Worm (Caenorhabditis elegans) whole organism, L3 larva: ENCODE results near the gene str-198.
A peak's percentile ranks its signal among the peaks of the same experiment; 100 is the strongest.

Experiments
- ZK546.5 ChIP-seq: sonication (generic microtip); optimal IDR thresholded peaks from 2 replicates; lab custom pipeline; 2017; ENCODE audit warnings: missing biosample characterization, missing genetic modification characterization
- aly-2 ChIP-seq: fragments of 150-350 bp; optimal IDR thresholded peaks from 2 replicates; lab custom pipeline; 2014; ENCODE audit warnings: missing biosample characterization, missing genetic modification characterization
- ceh-16 ChIP-seq: sonication (generic microtip); optimal IDR thresholded peaks from 2 replicates; lab custom pipeline; 2017; ENCODE audit warnings: missing biosample characterization, missing genetic modification characterization
- ceh-28 ChIP-seq: fragments of 150-350 bp; optimal IDR thresholded peaks from 2 replicates; lab custom pipeline; 2014; ENCODE audit warnings: missing biosample characterization, missing genetic modification reagents, missing genetic modification characterization
- daf-12 ChIP-seq: fragments of 150-350 bp; optimal IDR thresholded peaks from 2 replicates; lab custom pipeline; 2014; ENCODE audit warnings: missing biosample characterization, missing genetic modification reagents, missing genetic modification characterization
- egl-27 ChIP-seq: sonication (generic microtip); optimal IDR thresholded peaks from 4 replicates; lab custom pipeline; 2017; ENCODE audit warnings: missing biosample characterization, missing genetic modification reagents, missing genetic modification characterization
- egl-5 ChIP-seq: fragments of 150-350 bp; optimal IDR thresholded peaks from 2 replicates; lab custom pipeline; 2017; ENCODE audit warnings: missing biosample characterization, missing genetic modification reagents, missing genetic modification characterization, inconsistent platforms
- elt-2 ChIP-seq: sonication (generic microtip); optimal IDR thresholded peaks from 2 replicates; lab custom pipeline; 2016; ENCODE audit warnings: missing genetic modification reagents, mild to moderate bottlenecking, missing genetic modification characterization, missing compliant biosample characterization
- elt-3 ChIP-seq, 3 experiments: fragments of 150-350 bp in 1 of 3; sonication (generic microtip) in 2 of 3; optimal IDR thresholded peaks; 2 replicates in 2 of 3; 4 replicates in 1 of 3; lab custom pipeline; 2014 to 2017; ENCODE audit warnings: missing biosample characterization in 3 of 3, missing genetic modification characterization in 3 of 3
- eor-1 ChIP-seq, 2 experiments: fragments of 150-350 bp; optimal IDR thresholded peaks; 2 replicates each; lab custom pipeline; 2014 to 2018; ENCODE audit warnings: missing biosample characterization in 2 of 2, missing genetic modification characterization in 2 of 2
- fkh-2 ChIP-seq: fragments of 150-350 bp; optimal IDR thresholded peaks from 2 replicates; lab custom pipeline; 2014; ENCODE audit warnings: missing biosample characterization, missing genetic modification reagents, missing genetic modification characterization
- jun-1 ChIP-seq: fragments of 150-350 bp; optimal IDR thresholded peaks from 2 replicates; lab custom pipeline; 2014; ENCODE audit warnings: missing biosample characterization, missing genetic modification reagents, missing genetic modification characterization
- lin-39 ChIP-seq: fragments of 150-350 bp; optimal IDR thresholded peaks from 2 replicates; lab custom pipeline; 2018; ENCODE audit warnings: missing biosample characterization, missing genetic modification reagents, missing genetic modification characterization
- lsy-12 ChIP-seq: sonication (generic microtip); optimal IDR thresholded peaks from 2 replicates; lab custom pipeline; 2016; ENCODE audit warnings: mild to moderate bottlenecking, missing genetic modification characterization, missing compliant biosample characterization
- mml-1 ChIP-seq: fragments of 150-350 bp; sonication (generic microtip); optimal IDR thresholded peaks from 3 replicates; lab custom pipeline; 2014; ENCODE audit warnings: missing biosample characterization, missing genetic modification characterization
- nhr-12 ChIP-seq: fragments of 150-350 bp; optimal IDR thresholded peaks from 2 replicates; lab custom pipeline; 2014; ENCODE audit warnings: missing biosample characterization, missing genetic modification characterization
- nhr-23 ChIP-seq: fragments of 150-350 bp; optimal IDR thresholded peaks from 2 replicates; lab custom pipeline; 2014; ENCODE audit warnings: missing biosample characterization, missing genetic modification reagents, missing genetic modification characterization
- nhr-28 ChIP-seq: fragments of 150-350 bp; optimal IDR thresholded peaks from 2 replicates; lab custom pipeline; 2014; ENCODE audit warnings: missing biosample characterization, missing genetic modification characterization
- nhr-43 ChIP-seq: sonication (generic microtip); optimal IDR thresholded peaks from 2 replicates; lab custom pipeline; 2016; ENCODE audit warnings: mild to moderate bottlenecking, missing genetic modification characterization, missing compliant biosample characterization; ENCODE audit not compliant: poor library complexity, severe bottlenecking
- nhr-67 ChIP-seq: fragments of 150-350 bp; optimal IDR thresholded peaks from 2 replicates; lab custom pipeline; 2014; ENCODE audit warnings: missing biosample characterization, missing genetic modification characterization
- nhr-77 ChIP-seq: fragments of 150-350 bp; optimal IDR thresholded peaks from 2 replicates; lab custom pipeline; 2014; ENCODE audit warnings: missing biosample characterization, missing genetic modification characterization
- pha-4 ChIP-seq: fragments of 150-350 bp; optimal IDR thresholded peaks from 2 replicates; lab custom pipeline; 2014; ENCODE audit warnings: missing biosample characterization, missing genetic modification reagents, missing genetic modification characterization
- pqm-1 ChIP-seq: fragments of 150-350 bp; optimal IDR thresholded peaks from 2 replicates; lab custom pipeline; 2017; ENCODE audit warnings: missing biosample characterization, missing genetic modification characterization, inconsistent platforms
- sea-2 ChIP-seq: fragments of 150-350 bp; sonication (generic microtip); optimal IDR thresholded peaks from 4 replicates; lab custom pipeline; 2014; ENCODE audit warnings: missing biosample characterization, missing genetic modification reagents, missing genetic modification characterization
- snpc-4 ChIP-seq: fragments of 150-350 bp; optimal IDR thresholded peaks from 2 replicates; lab custom pipeline; 2014; ENCODE audit warnings: missing biosample characterization, missing genetic modification characterization
- tbx-2 ChIP-seq: sonication (generic microtip); optimal IDR thresholded peaks from 2 replicates; lab custom pipeline; 2016; ENCODE audit warnings: mild to moderate bottlenecking, missing genetic modification characterization, missing compliant biosample characterization
- unc-39 ChIP-seq: sonication (generic microtip); optimal IDR thresholded peaks from 4 replicates; lab custom pipeline; 2017; ENCODE audit warnings: missing biosample characterization, missing genetic modification characterization
- zag-1 ChIP-seq: fragments of 150-350 bp; optimal IDR thresholded peaks from 2 replicates; lab custom pipeline; 2014; ENCODE audit warnings: missing biosample characterization, missing genetic modification characterization
- ztf-11 ChIP-seq: fragments of 150-350 bp; optimal IDR thresholded peaks from 2 replicates; lab custom pipeline; 2014; ENCODE audit warnings: missing biosample characterization, missing genetic modification characterization

The str-198 gene

DNA sequence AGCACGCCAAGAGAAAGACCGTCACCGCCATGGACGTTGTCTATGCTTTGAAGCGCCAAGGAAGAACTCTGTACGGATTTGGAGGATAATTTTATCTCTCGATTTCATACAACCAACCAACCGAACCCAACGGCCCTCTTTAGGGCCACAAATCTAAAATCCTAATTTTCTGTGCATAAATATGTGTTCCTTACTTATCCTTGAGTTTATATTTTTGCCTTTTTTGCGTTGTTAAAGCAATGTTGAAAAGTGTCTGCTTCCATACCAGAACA is 4.9 kb upstream of the str-198 start:
- TF ChIP-seq nhr-28 (tag; lab: Kevin White, UChicago) (no peak), lin-39 (tag; lab: Kevin White, UChicago) (no peak), nhr-23 (tag; lab: Kevin White, UChicago) (no peak), jun-1 (tag; lab: Kevin White, UChicago) (no peak), nhr-12 (tag; lab: Kevin White, UChicago) (no peak)

DNA sequence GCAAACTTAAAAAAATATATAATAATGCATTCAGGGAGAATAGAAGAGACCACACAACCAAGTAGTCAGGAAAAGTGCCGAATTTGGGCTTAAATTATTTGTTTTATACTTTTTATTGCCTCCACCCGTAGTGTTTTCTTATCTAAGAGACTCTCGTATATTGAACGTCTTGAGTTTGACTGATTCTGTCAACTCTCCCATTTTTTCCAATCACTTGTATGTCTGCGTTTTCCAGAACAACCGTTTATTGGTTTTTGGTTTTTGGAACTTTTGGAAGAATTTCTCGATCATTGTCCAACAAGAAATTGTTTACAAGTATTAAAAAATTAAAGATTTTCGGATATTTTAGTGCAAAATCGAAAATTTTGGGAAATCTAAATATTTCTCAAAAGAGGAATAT is 3.9 kb upstream of the str-198 start:
- TF ChIP-seq pqm-1 (tag; lab: Kevin White, UChicago) (peak; percentile 53), pha-4 (tag; lab: Kevin White, UChicago) (peak; percentile 28), egl-27 (tag; lab: Kevin White, UChicago) (no peak), elt-2 (tag; lab: Kevin White, UChicago) (peak; percentile 81), nhr-43 (tag; lab: Kevin White, UChicago) (no peak)

ce11 chrV:16045837-16046236 is 1.8 kb upstream of the str-198 start, which contains the start of gene T10C6.15:
T10C6.15 (minus strand) TSS chrV:16045940.
- TF ChIP-seq nhr-43 (tag; lab: Kevin White, UChicago) (peak; percentile 57), fkh-2 (no peak), pqm-1 (tag; lab: Kevin White, UChicago) (peak; percentile 92), elt-2 (tag; lab: Kevin White, UChicago) (peak; percentile 99), ztf-11 (tag; lab: Kevin White, UChicago) (no peak), jun-1 (tag; lab: Kevin White, UChicago) (peak; percentile 82), pha-4 (tag; lab: Kevin White, UChicago) (peak; percentile 90)

- TF ChIP-seq eor-1 (tag; optimal IDR thresholded peaks at IDR 0.05; lab: Kevin White, UChicago) (no peak), ceh-28 (tag; lab: Kevin White, UChicago) (no peak), ZK546.5 (tag; lab: Kevin White, UChicago) (no peak), zag-1 (tag; lab: Kevin White, UChicago) (no peak)
Observed at ce11 chrV:16046573-16046972, 1.0 kb upstream of the str-198 start, which contains the start of gene ZK285.2. ZK285.2 (plus strand) TSS chrV:16046873.

- TF ChIP-seq unc-39 (tag; lab: Kevin White, UChicago) (no peak), nhr-12 (tag; lab: Kevin White, UChicago) (no peak), jun-1 (tag; lab: Kevin White, UChicago) (no peak)
- TF ChIP-seq, all 47 proteins: peak for 0
Observed at ce11 chrV:16047052-16047451, 556 bp upstream of the str-198 start.

ce11 chrV:16049177-16049576 is 1.6 kb downstream of the str-198 start, which contains the start of gene best-12:
best-12 (plus strand) TSS chrV:16049477.
- TF ChIP-seq ceh-28 (tag; lab: Kevin White, UChicago) (no peak), fkh-2 (no peak), snpc-4 (no peak), sea-2 (GFP tag; lab: Kevin White, UChicago) (no peak), nhr-77 (tag; lab: Kevin White, UChicago) (no peak), nhr-67 (tag; lab: Kevin White, UChicago) (no peak), egl-5 (no peak), zag-1 (tag; lab: Kevin White, UChicago) (no peak), ceh-16 (tag; lab: Kevin White, UChicago) (no peak), mml-1 (tag; lab: Kevin White, UChicago) (no peak), tbx-2 (tag; lab: Kevin White, UChicago) (no peak), elt-2 (tag; lab: Kevin White, UChicago) (no peak)

DNA sequence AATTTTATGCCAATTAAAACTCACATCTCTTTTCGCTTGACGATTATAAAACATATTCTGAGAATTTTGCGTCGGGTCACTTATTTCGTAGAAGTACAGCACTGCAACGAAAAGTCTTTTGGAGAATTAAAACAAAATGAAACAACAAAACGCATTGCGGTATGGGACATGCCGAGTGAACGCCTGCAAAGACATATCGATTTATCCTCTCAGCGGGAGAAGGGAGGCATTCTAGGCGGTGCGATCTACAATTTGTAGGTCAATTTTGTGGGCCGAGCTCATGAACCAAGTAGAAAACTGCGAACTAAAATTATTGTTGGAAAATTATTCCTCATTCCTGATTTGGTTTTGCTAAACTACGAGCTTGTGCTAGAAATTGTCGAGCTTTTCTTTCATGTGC is 5.8 kb downstream of the str-198 start, which contains the start of gene F14H3.3:
F14H3.3 (minus strand) TSS at position 101 of the 400 bp plus-strand sequence.
- TF ChIP-seq nhr-77 (tag; lab: Kevin White, UChicago) (no peak), aly-2 (tag; lab: Kevin White, UChicago) (no peak), lin-39 (tag; lab: Kevin White, UChicago) (no peak)

ce11 chrV:16055031-16055430 is 7.4 kb downstream of the str-198 start, which contains the start of gene F14H3.4:
F14H3.4 (minus strand) TSS chrV:16055072.
- TF ChIP-seq elt-3 (tag; optimal IDR thresholded peaks at IDR 0.05; lab: Kevin White, UChicago) = no peak
- no peak for TF ChIP-seq daf-12 (tag; lab: Kevin White, UChicago)
- TF ChIP-seq lsy-12 (tag; lab: Kevin White, UChicago) = no peak
- TF ChIP-seq snpc-4 = no peak
